Worm (Caenorhabditis elegans): Measurements from ENCODE around the gene K03H9.3.

Gene K03H9.3

ce11 chrII:6377381-6377948 lies 45.4 kb upstream of the K03H9.3 start:
- TF ChIP-seq unc-62 (GFP tag; optimal IDR thresholded peaks at IDR 0.05), result no peak
- no peak for TF ChIP-seq F13H6.1 (tag; optimal IDR thresholded peaks at IDR 0.05)
- no peak for TF ChIP-seq egl-27 (tag; optimal IDR thresholded peaks at IDR 0.05)
- TF ChIP-seq ztf-4 (tag; optimal IDR thresholded peaks at IDR 0.05), result no peak
- peak; percentile 29 for TF ChIP-seq blmp-1 (tag; optimal IDR thresholded peaks at IDR 0.05; ENCODE audit: insufficient read depth)
- TF ChIP-seq nhr-237 (tag; optimal IDR thresholded peaks at IDR 0.05), result no peak
- TF ChIP-seq sma-9 (GFP tag; optimal IDR thresholded peaks at IDR 0.05), result peak; percentile 11
- TF ChIP-seq sma-9 (tag; optimal IDR thresholded peaks at IDR 0.05), result no peak
- no peak for TF ChIP-seq unc-55 (GFP tag; optimal IDR thresholded peaks at IDR 0.05)
- no peak for TF ChIP-seq nhr-12 (tag; optimal IDR thresholded peaks at IDR 0.05)
- TF ChIP-seq peb-1 (tag; optimal IDR thresholded peaks at IDR 0.05), result no peak
- peak; percentile 90 for TF ChIP-seq fos-1 (tag; optimal IDR thresholded peaks at IDR 0.05)
- TF ChIP-seq nhr-6 (tag; optimal IDR thresholded peaks at IDR 0.05), result no peak
- TF ChIP-seq alr-1 (tag; optimal IDR thresholded peaks at IDR 0.05), result no peak
- no peak for TF ChIP-seq nhr-25 (tag; optimal IDR thresholded peaks at IDR 0.05)
- no peak for TF ChIP-seq nhr-11 (tag; optimal IDR thresholded peaks at IDR 0.05)
- no peak for TF ChIP-seq unc-39 (tag; optimal IDR thresholded peaks at IDR 0.05)
- no peak for TF ChIP-seq lin-13 (GFP tag; optimal IDR thresholded peaks at IDR 0.05)
- no peak for TF ChIP-seq Y55F3AM.14 (GFP tag; optimal IDR thresholded peaks at IDR 0.05)
- TF ChIP-seq ztf-11 (tag; optimal IDR thresholded peaks at IDR 0.05), result no peak
- peak; percentile 8 for TF ChIP-seq nhr-129 (tag; optimal IDR thresholded peaks at IDR 0.05)
- TF ChIP-seq R02D3.7 (tag; optimal IDR thresholded peaks at IDR 0.05), result no peak
- TF ChIP-seq ama-1 (optimal IDR thresholded peaks at IDR 0.05), result no peak
- no peak for TF ChIP-seq elt-1 (tag; optimal IDR thresholded peaks at IDR 0.05)
- no peak for TF ChIP-seq ztf-1 (GFP tag; conservative IDR thresholded peaks at IDR 0.05)
- no peak for TF ChIP-seq snpc-4 (tag; optimal IDR thresholded peaks at IDR 0.05)
- no peak for TF ChIP-seq gmeb-1 (tag; optimal IDR thresholded peaks at IDR 0.05)
- no peak for TF ChIP-seq ZK546.5 (tag; optimal IDR thresholded peaks at IDR 0.05)
- TF ChIP-seq C34F6.9 (tag; optimal IDR thresholded peaks at IDR 0.05), result no peak
- no peak for TF ChIP-seq lin-11 (tag; optimal IDR thresholded peaks at IDR 0.05)
- TF ChIP-seq ceh-82 (tag; optimal IDR thresholded peaks at IDR 0.05), result no peak
- TF ChIP-seq sma-3 (GFP tag; optimal IDR thresholded peaks at IDR 0.05), result no peak
- TF ChIP-seq nhr-23 (tag; optimal IDR thresholded peaks at IDR 0.05), result no peak
- peak; percentile 40 for TF ChIP-seq crh-2 (tag; optimal IDR thresholded peaks at IDR 0.05)
- TF ChIP-seq nhr-21 (tag; optimal IDR thresholded peaks at IDR 0.05), result no peak

- TF ChIP-seq elt-3 (tag; optimal IDR thresholded peaks at IDR 0.05) (no peak), nhr-11 (tag; optimal IDR thresholded peaks at IDR 0.05) (no peak), ama-1 (optimal IDR thresholded peaks at IDR 0.05) (no peak), sma-9 (GFP tag; optimal IDR thresholded peaks at IDR 0.05) (peak; percentile 35), sma-9 (tag; optimal IDR thresholded peaks at IDR 0.05) (no peak), Y55F3AM.14 (GFP tag; optimal IDR thresholded peaks at IDR 0.05) (no peak), sma-3 (GFP tag; optimal IDR thresholded peaks at IDR 0.05) (peak; percentile 10), alr-1 (tag; optimal IDR thresholded peaks at IDR 0.05) (no peak), ZK546.5 (tag; optimal IDR thresholded peaks at IDR 0.05) (no peak), lin-11 (tag; optimal IDR thresholded peaks at IDR 0.05) (no peak), ztf-4 (tag; optimal IDR thresholded peaks at IDR 0.05) (no peak), nhr-12 (tag; optimal IDR thresholded peaks at IDR 0.05) (no peak), nhr-129 (tag; optimal IDR thresholded peaks at IDR 0.05) (no peak), nhr-25 (tag; optimal IDR thresholded peaks at IDR 0.05) (no peak), snpc-4 (tag; optimal IDR thresholded peaks at IDR 0.05) (no peak), mbf-1 (tag; optimal IDR thresholded peaks at IDR 0.05) (no peak), dmd-4 (tag; optimal IDR thresholded peaks at IDR 0.05) (no peak), mdl-1 (tag; optimal IDR thresholded peaks at IDR 0.05) (no peak), unc-62 (GFP tag; optimal IDR thresholded peaks at IDR 0.05) (no peak), lsy-2 (tag; optimal IDR thresholded peaks at IDR 0.05) (no peak), crh-2 (tag; optimal IDR thresholded peaks at IDR 0.05) (no peak), lin-13 (GFP tag; optimal IDR thresholded peaks at IDR 0.05) (no peak), mab-5 (tag; optimal IDR thresholded peaks at IDR 0.05) (no peak), ztf-11 (tag; optimal IDR thresholded peaks at IDR 0.05) (no peak), fos-1 (tag; optimal IDR thresholded peaks at IDR 0.05) (peak; percentile 44), nhr-77 (tag; optimal IDR thresholded peaks at IDR 0.05) (no peak), lin-39 (tag; optimal IDR thresholded peaks at IDR 0.05) (no peak), egl-27 (tag; optimal IDR thresholded peaks at IDR 0.05) (no peak), blmp-1 (tag; optimal IDR thresholded peaks at IDR 0.05; ENCODE audit: insufficient read depth) (no peak), nhr-237 (tag; optimal IDR thresholded peaks at IDR 0.05) (no peak), zag-1 (tag; optimal IDR thresholded peaks at IDR 0.05) (no peak), unc-39 (tag; optimal IDR thresholded peaks at IDR 0.05) (no peak), nhr-21 (tag; optimal IDR thresholded peaks at IDR 0.05) (peak; percentile 69), unc-55 (GFP tag; optimal IDR thresholded peaks at IDR 0.05) (no peak)
These were observed 43.8 kb upstream of the K03H9.3 start for ce11 chrII:6379038-6379563.

Measured in whole organism, L2 larva.